Fruit fly (Drosophila melanogaster) S2 (cell line): Measurements from ENCODE around the gene CG32188.
"Not testable (repeated sequence)": the region's sequence is repeated elsewhere in the genome, so short reads cannot be mapped to it uniquely, and the experiment has no call there.

Experiments
- CG8478 ChIP-seq: fragments of >200 bp; optimal IDR thresholded peaks from 2 replicates; lab custom pipeline; 2018
- CTCF ChIP-seq, 2 experiments: fragments of >200 bp; optimal IDR thresholded peaks; 2 replicates each; lab custom pipeline; 2018

CG32188 gene

dm6 chr3L:17833525-17833924 is at the start of gene CG32188:
Gene CG32188 (minus strand): TSS chr3L:17833625.
- TF ChIP-seq CG8478 (lab: Kevin White, UChicago) (no peak), CTCF (optimal IDR thresholded peaks at IDR 0.05; lab: Kevin White, UChicago) (no peak)

dm6 chr3L:17878781-17879360 is 45.4 kb upstream of the CG32188 start, which contains the start of gene CG7408:
Gene CG7408 (plus strand): TSS chr3L:17879096.
- no peak for TF ChIP-seq CTCF (optimal IDR thresholded peaks at IDR 0.05; lab: Kevin White, UChicago)
- no peak for TF ChIP-seq CG8478 (lab: Kevin White, UChicago)

- TF ChIP-seq CTCF (optimal IDR thresholded peaks at IDR 0.05; lab: Kevin White, UChicago); CG8478 (lab: Kevin White, UChicago): not testable (repeated sequence)
Observed at dm6 chr3L:17858174-17858573, 24.7 kb upstream of the CG32188 start, which contains the start of gene CG34002. Gene CG34002 (plus strand): TSS chr3L:17858474.

dm6 chr3L:17856655-17857479 is 23.4 kb upstream of the CG32188 start, which contains the start of gene CG5535:
Gene CG5535 (minus strand): TSS chr3L:17856794.
- TF ChIP-seq CG8478 (lab: Kevin White, UChicago) = no peak
- TF ChIP-seq CTCF (optimal IDR thresholded peaks at IDR 0.05; lab: Kevin White, UChicago) = no peak

- no peak for TF ChIP-seq CTCF (optimal IDR thresholded peaks at IDR 0.05; lab: Kevin White, UChicago)
- TF ChIP-seq CG8478 (lab: Kevin White, UChicago) = no peak
Observed at dm6 chr3L:17849517-17849916, 16.1 kb upstream of the CG32188 start, which contains the start of gene TrpRS-m. Gene TrpRS-m (plus strand): TSS chr3L:17849727.

dm6 chr3L:17846982-17847355 is 13.5 kb upstream of the CG32188 start:
- TF ChIP-seq CG8478 (lab: Kevin White, UChicago) (no peak), CTCF (optimal IDR thresholded peaks at IDR 0.05; lab: Kevin White, UChicago) (no peak)

- no peak for TF ChIP-seq CG8478 (lab: Kevin White, UChicago)
- peak; percentile 19 to 28 for TF ChIP-seq CTCF (optimal IDR thresholded peaks at IDR 0.05; lab: Kevin White, UChicago)
Observed at dm6 chr3L:17846169-17846981, 12.9 kb upstream of the CG32188 start, which contains the start of the genes MED19 and CG7430. Gene MED19 (minus strand): TSS chr3L:17846501. Gene CG7430 (plus strand): TSS chr3L:17846916.

dm6 chr3L:17842892-17843703 is 9.7 kb upstream of the CG32188 start, which contains the start of gene CG5567:
Gene CG5567 (minus strand): TSS chr3L:17843544.
- TF ChIP-seq CTCF (optimal IDR thresholded peaks at IDR 0.05; lab: Kevin White, UChicago) (no peak), CG8478 (lab: Kevin White, UChicago) (no peak)

dm6 chr3L:17841085-17841606 is 7.7 kb upstream of the CG32188 start, which contains the start of gene CG5577:
Gene CG5577 (minus strand): TSS chr3L:17841427.
- TF ChIP-seq CTCF (optimal IDR thresholded peaks at IDR 0.05; lab: Kevin White, UChicago) (no peak), CG8478 (lab: Kevin White, UChicago) (no peak)

- no peak for TF ChIP-seq CG8478 (lab: Kevin White, UChicago)
- TF ChIP-seq CTCF (optimal IDR thresholded peaks at IDR 0.05; lab: Kevin White, UChicago) = no peak
Observed at dm6 chr3L:17835074-17835473, 1.6 kb upstream of the CG32188 start, which contains the start of gene CG32189. Gene CG32189 (minus strand): TSS chr3L:17835174.

- TF ChIP-seq CG8478 (lab: Kevin White, UChicago) = no peak
- TF ChIP-seq CTCF (optimal IDR thresholded peaks at IDR 0.05; lab: Kevin White, UChicago) = no peak
Observed at dm6 chr3L:17822784-17823383, 10.5 kb downstream of the CG32188 start, which contains the start of the genes Ir75c and Grd. Gene Ir75c (minus strand): TSS chr3L:17822834. Gene Grd (plus strand): TSS chr3L:17823333.

dm6 chr3L:17820093-17820492 is 13.3 kb downstream of the CG32188 start, which contains the start of gene Ir75b:
Gene Ir75b (minus strand): TSS chr3L:17820193.
- TF ChIP-seq CG8478 (lab: Kevin White, UChicago) = no peak
- no peak for TF ChIP-seq CTCF (optimal IDR thresholded peaks at IDR 0.05; lab: Kevin White, UChicago)
